Fruit fly (Drosophila melanogaster) whole organism, embryonic: Measurements from ENCODE around the gene CG43254.

Source experiments
- ATbp ChIP-seq: fragments of 200-800 bp; sonication (Bioruptor generic); optimal IDR thresholded peaks from 2 replicates; lab custom pipeline; 2017; ENCODE audit warnings: missing biosample characterization, mild to moderate bottlenecking, missing genetic modification characterization, missing genetic modification reagents
- Asciz ChIP-seq: fragments of 200-800 bp; sonication (Bioruptor generic); optimal IDR thresholded peaks from 2 replicates; lab custom pipeline; 2017; ENCODE audit warnings: missing biosample characterization, mild to moderate bottlenecking, missing genetic modification characterization, missing genetic modification reagents
- B-H2 ChIP-seq: fragments of 200-800 bp; sonication (Bioruptor generic); optimal IDR thresholded peaks from 2 replicates; lab custom pipeline; 2018; ENCODE audit warnings: missing biosample characterization, mild to moderate bottlenecking, missing genetic modification characterization
- C15 ChIP-seq: fragments of 200-800 bp; sonication (Bioruptor generic); IDR thresholded peaks from 3 replicates; pipeline ENCODE4 v1.3.6; 2022; ENCODE audit warnings: missing biosample characterization, missing genetic modification characterization
- CG12155 ChIP-seq: fragments of 200-800 bp; sonication (Bioruptor generic); optimal IDR thresholded peaks from 3 replicates; lab custom pipeline; 2016; ENCODE audit warnings: missing biosample characterization, missing genetic modification characterization
- CG12391 ChIP-seq: fragments of 200-800 bp; sonication (Bioruptor generic); optimal IDR thresholded peaks from 3 replicates; lab custom pipeline; 2018; ENCODE audit warnings: missing biosample characterization, mild to moderate bottlenecking, missing genetic modification characterization, moderate library complexity
- CG12942 ChIP-seq: fragments of 200-800 bp; sonication (Bioruptor generic); optimal IDR thresholded peaks from 3 replicates; lab custom pipeline; 2016; ENCODE audit warnings: missing biosample characterization, missing genetic modification characterization
- CG13894 ChIP-seq: fragments of 200-800 bp; sonication (Bioruptor generic); optimal IDR thresholded peaks from 3 replicates; lab custom pipeline; 2018; ENCODE audit warnings: missing biosample characterization, mild to moderate bottlenecking, missing genetic modification characterization, moderate library complexity
- CG15011 ChIP-seq: fragments of 200-800 bp; sonication (Bioruptor generic); optimal IDR thresholded peaks from 3 replicates; lab custom pipeline; 2018; ENCODE audit warnings: missing biosample characterization, mild to moderate bottlenecking, missing genetic modification characterization
- CG15479 ChIP-seq: fragments of 200-800 bp; sonication (Bioruptor generic); optimal IDR thresholded peaks from 3 replicates; lab custom pipeline; 2019; ENCODE audit warnings: missing biosample characterization, mild to moderate bottlenecking, missing genetic modification characterization, moderate library complexity
- CG15514 ChIP-seq: fragments of 200-800 bp; sonication (Bioruptor generic); optimal IDR thresholded peaks from 3 replicates; lab custom pipeline; 2017; ENCODE audit warnings: missing biosample characterization, missing genetic modification characterization, mild to moderate bottlenecking, moderate library complexity, missing genetic modification reagents
- CG17328 ChIP-seq: fragments of 200-800 bp; sonication (Bioruptor generic); IDR thresholded peaks from 2 replicates; pipeline ENCODE4 v1.3.6; 2022; ENCODE audit warnings: missing biosample characterization, missing genetic modification characterization
- CG18262 ChIP-seq: fragments of 200-800 bp; optimal IDR thresholded peaks from 3 replicates; lab custom pipeline; 2019; ENCODE audit warnings: missing biosample characterization, mild to moderate bottlenecking, missing genetic modification characterization, moderate library complexity
- CG30431 ChIP-seq: fragments of 200-800 bp; sonication (Bioruptor generic); optimal IDR thresholded peaks from 2 replicates; lab custom pipeline; 2017; ENCODE audit warnings: missing biosample characterization, missing genetic modification characterization
- CG31224 ChIP-seq: fragments of 200-800 bp; sonication (Bioruptor generic); IDR thresholded peaks from 2 replicates; pipeline ENCODE4 v1.3.6; 2022; ENCODE audit warnings: missing biosample characterization, missing genetic modification characterization
- CG31365 ChIP-seq: fragments of 200-800 bp; sonication (Bioruptor generic); optimal IDR thresholded peaks from 2 replicates; lab custom pipeline; 2018; ENCODE audit warnings: missing biosample characterization, mild to moderate bottlenecking, missing genetic modification characterization
- CG33557 ChIP-seq: fragments of 200-800 bp; sonication (Bioruptor generic); optimal IDR thresholded peaks from 2 replicates; lab custom pipeline; 2019; ENCODE audit warnings: missing biosample characterization, mild to moderate bottlenecking, missing genetic modification characterization, moderate library complexity
- CG34376 ChIP-seq: fragments of 200-800 bp; sonication (Bioruptor generic); optimal IDR thresholded peaks from 2 replicates; lab custom pipeline; 2018; ENCODE audit warnings: missing biosample characterization, mild to moderate bottlenecking, missing genetic modification characterization
- CG4617 ChIP-seq: fragments of 200-800 bp; sonication (Bioruptor generic); optimal IDR thresholded peaks from 3 replicates; lab custom pipeline; 2016; ENCODE audit warnings: missing biosample characterization, missing genetic modification characterization, borderline replicate concordance
- CG6272 ChIP-seq: fragments of 200-800 bp; sonication (Bioruptor generic); IDR thresholded peaks from 2 replicates; pipeline ENCODE4 v1.3.6; 2022; ENCODE audit warnings: missing biosample characterization, missing genetic modification characterization
- CG6765 ChIP-seq: fragments of 200-800 bp; sonication (Bioruptor generic); optimal IDR thresholded peaks from 3 replicates; lab custom pipeline; 2017; ENCODE audit warnings: missing biosample characterization, mild to moderate bottlenecking, missing genetic modification characterization
- CG8944 ChIP-seq: fragments of 200-800 bp; sonication (Bioruptor generic); optimal IDR thresholded peaks from 3 replicates; lab custom pipeline; 2016; ENCODE audit warnings: missing biosample characterization, missing genetic modification characterization
- CG9609 ChIP-seq: fragments of 200-800 bp; sonication (Bioruptor generic); optimal IDR thresholded peaks from 3 replicates; lab custom pipeline; 2016; ENCODE audit warnings: missing biosample characterization, missing genetic modification characterization
- CG9817 ChIP-seq: fragments of 200-800 bp; sonication (Bioruptor generic); optimal IDR thresholded peaks from 2 replicates; lab custom pipeline; 2018; ENCODE audit warnings: missing biosample characterization, mild to moderate bottlenecking, missing genetic modification characterization, moderate library complexity
- CTCF ChIP-seq: fragments of 200-800 bp; sonication (Bioruptor generic); optimal IDR thresholded peaks from 2 replicates; lab custom pipeline; 2017; ENCODE audit warnings: missing biosample characterization, mild to moderate bottlenecking, missing genetic modification characterization, moderate library complexity
- D19B ChIP-seq: fragments of 200-800 bp; sonication (Bioruptor generic); optimal IDR thresholded peaks from 2 replicates; lab custom pipeline; 2017; ENCODE audit warnings: missing biosample characterization, mild to moderate bottlenecking, missing genetic modification characterization
- Dad ChIP-seq: fragments of 200-800 bp; sonication (Bioruptor generic); optimal IDR thresholded peaks from 3 replicates; lab custom pipeline; 2016; ENCODE audit warnings: missing biosample characterization, missing genetic modification characterization
- Dip2 ChIP-seq: fragments of 200-800 bp; sonication (Bioruptor generic); IDR thresholded peaks from 2 replicates; pipeline ENCODE4 v1.3.6; 2022; ENCODE audit warnings: missing biosample characterization, missing genetic modification characterization
- Fer3 ChIP-seq: fragments of 200-800 bp; sonication (Bioruptor generic); optimal IDR thresholded peaks from 2 replicates; lab custom pipeline; 2018; ENCODE audit warnings: missing biosample characterization, mild to moderate bottlenecking, missing genetic modification characterization, moderate library complexity
- Hr78 ChIP-seq, 2 experiments: fragments of 200-800 bp in 1 of 2; fragments of >200 bp in 1 of 2; sonication (Bioruptor generic) in 1 of 2; optimal IDR thresholded peaks; 2 replicates each; lab custom pipeline; 2017 to 2019; ENCODE audit warnings: missing biosample characterization in 2 of 2, missing genetic modification characterization in 2 of 2, mild to moderate bottlenecking in 1 of 2, moderate library complexity in 1 of 2
- Mad ChIP-seq: fragments of 200-800 bp; sonication (Bioruptor generic); optimal IDR thresholded peaks from 2 replicates; lab custom pipeline; 2016; ENCODE audit warnings: missing biosample characterization, missing genetic modification characterization
- Pdp1 ChIP-seq, 2 experiments: fragments of 200-800 bp; sonication (Bioruptor generic); optimal IDR thresholded peaks; 3 replicates each; lab custom pipeline; 2016; ENCODE audit warnings: missing biosample characterization in 2 of 2, missing genetic modification characterization in 2 of 2, mild to moderate bottlenecking in 1 of 2, moderate library complexity in 1 of 2
- Ptx1 ChIP-seq: fragments of 200-800 bp; sonication (Bioruptor generic); IDR thresholded peaks from 2 replicates; pipeline ENCODE4 v1.3.6; 2022; ENCODE audit warnings: missing biosample characterization, missing genetic modification characterization
- Tbp ChIP-seq: fragments of >200 bp; optimal IDR thresholded peaks from 2 replicates; lab custom pipeline; 2018; ENCODE audit warnings: missing biosample characterization, missing genetic modification characterization
- ap ChIP-seq: fragments of 200-800 bp; sonication (Bioruptor generic); IDR thresholded peaks from 2 replicates; pipeline ENCODE4 v1.3.6; 2022; ENCODE audit warnings: missing biosample characterization, missing genetic modification characterization
- bcd ChIP-seq: fragments of 200-800 bp; sonication (Bioruptor generic); optimal IDR thresholded peaks from 2 replicates; lab custom pipeline; 2017; ENCODE audit warnings: missing biosample characterization, mild to moderate bottlenecking, missing genetic modification characterization
- bigmax ChIP-seq: fragments of 200-800 bp; sonication (Bioruptor generic); optimal IDR thresholded peaks from 2 replicates; lab custom pipeline; 2018; ENCODE audit warnings: missing biosample characterization, mild to moderate bottlenecking, missing genetic modification characterization
- chm ChIP-seq: fragments of 200-800 bp; sonication (Bioruptor generic); IDR thresholded peaks from 2 replicates; pipeline ENCODE4 v1.3.6; 2022; ENCODE audit warnings: missing biosample characterization, missing genetic modification characterization
- dmrt11E ChIP-seq: fragments of 200-800 bp; sonication (Bioruptor generic); optimal IDR thresholded peaks from 3 replicates; lab custom pipeline; 2018; ENCODE audit warnings: missing biosample characterization, mild to moderate bottlenecking, missing genetic modification characterization, moderate library complexity
- exex ChIP-seq: fragments of 200-800 bp; sonication (Bioruptor generic); optimal IDR thresholded peaks from 4 replicates; lab custom pipeline; 2018; ENCODE audit warnings: missing biosample characterization, mild to moderate bottlenecking, missing genetic modification characterization, moderate library complexity
- grn ChIP-seq: fragments of 200-800 bp; sonication (Bioruptor generic); optimal IDR thresholded peaks from 3 replicates; lab custom pipeline; 2017; ENCODE audit warnings: missing biosample characterization, missing genetic modification characterization
- gsb-n ChIP-seq: fragments of 200-800 bp; sonication (Bioruptor generic); optimal IDR thresholded peaks from 3 replicates; lab custom pipeline; 2018; ENCODE audit warnings: missing biosample characterization, mild to moderate bottlenecking, missing genetic modification characterization
- knrl ChIP-seq: fragments of 200-800 bp; sonication (Bioruptor generic); IDR thresholded peaks from 3 replicates; pipeline ENCODE4 v1.3.6; 2022; ENCODE audit warnings: missing biosample characterization, missing genetic modification characterization; ENCODE audit not compliant: partially characterized antibody
- lab ChIP-seq: fragments of 200-800 bp; sonication (Bioruptor generic); optimal IDR thresholded peaks from 3 replicates; lab custom pipeline; 2017; ENCODE audit warnings: missing biosample characterization, missing genetic modification characterization, mild to moderate bottlenecking, moderate library complexity, missing genetic modification reagents
- nerfin-1 ChIP-seq: fragments of 200-800 bp; sonication (Bioruptor generic); optimal IDR thresholded peaks from 3 replicates; lab custom pipeline; 2019; ENCODE audit warnings: missing biosample characterization, mild to moderate bottlenecking, missing genetic modification characterization, moderate library complexity
- nerfin-2 ChIP-seq: fragments of 200-800 bp; sonication (Bioruptor generic); IDR thresholded peaks from 2 replicates; pipeline ENCODE4 v1.3.6; 2022; ENCODE audit warnings: missing biosample characterization, missing genetic modification characterization; ENCODE audit not compliant: partially characterized antibody
- pfk ChIP-seq: fragments of 200-800 bp; sonication (Bioruptor generic); optimal IDR thresholded peaks from 2 replicates; lab custom pipeline; 2018; ENCODE audit warnings: missing biosample characterization, mild to moderate bottlenecking, missing genetic modification characterization, moderate library complexity
- sd ChIP-seq: fragments of 200-800 bp; sonication (Bioruptor generic); optimal IDR thresholded peaks from 3 replicates; lab custom pipeline; 2018; ENCODE audit warnings: missing biosample characterization, mild to moderate bottlenecking, missing genetic modification characterization, moderate library complexity
- slp2 ChIP-seq: fragments of 200-800 bp; sonication (Bioruptor generic); optimal IDR thresholded peaks from 2 replicates; lab custom pipeline; 2016; ENCODE audit warnings: missing biosample characterization, missing genetic modification characterization
- zfh1 ChIP-seq: fragments of 200-800 bp; sonication (Bioruptor generic); IDR thresholded peaks from 3 replicates; pipeline ENCODE4 v1.3.6; 2022; ENCODE audit warnings: missing biosample characterization, missing genetic modification characterization

The CG43254 gene

DNA sequence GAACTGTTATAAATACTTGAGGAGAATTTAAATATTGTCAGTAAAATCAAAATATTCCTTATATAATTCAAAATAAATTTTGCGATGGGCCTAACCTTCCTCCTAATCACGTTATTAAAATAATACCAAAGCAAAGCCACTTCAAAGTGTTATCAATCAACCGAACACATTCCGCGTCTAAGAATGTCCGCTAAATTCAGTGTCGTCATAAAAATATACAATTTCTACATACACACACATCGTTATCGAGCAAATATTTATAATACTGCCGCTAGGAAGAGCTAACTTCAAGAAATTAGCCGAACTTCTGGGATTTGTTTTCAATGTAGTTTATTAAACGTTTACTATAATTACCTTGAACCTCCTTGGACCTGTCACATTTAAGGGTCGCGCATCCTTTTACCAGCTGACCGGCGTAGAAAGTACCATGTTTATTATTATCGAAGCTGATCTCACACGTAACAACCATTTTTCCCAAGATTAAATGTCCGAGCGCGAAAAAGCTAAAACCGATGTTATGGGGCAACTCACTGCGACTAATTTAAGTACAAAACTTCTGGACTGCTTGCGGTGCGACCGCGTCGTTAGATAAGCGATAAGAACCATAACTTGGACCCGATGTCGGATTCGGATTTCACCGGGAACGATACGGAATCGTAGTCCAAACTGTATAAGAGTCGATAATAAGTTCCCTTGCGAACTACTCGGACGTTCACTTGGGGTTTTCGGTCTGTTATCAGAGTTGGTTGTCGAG is 43.7 kb upstream of the CG43254 start, which contains the start of gene CG18747 (continued):
- TF ChIP-seq CG9609 (GFP tag; lab: Kevin White, UChicago) (no peak), CG13894 (no peak), CTCF (no peak), Ptx1 (GFP tag; lab: Robert Waterston, UW) (no peak), Dip2 (GFP tag; lab: Robert Waterston, UW) (no peak), CG31224 (GFP tag; lab: Robert Waterston, UW) (no peak), slp2 (GFP tag; lab: Kevin White, UChicago) (no peak), CG15479 (GFP tag; lab: Kevin White, UChicago) (no peak), CG4617 (GFP tag; lab: Kevin White, UChicago) (no peak), Tbp (no peak), chm (GFP tag; lab: Robert Waterston, UW) (no peak), knrl (GFP tag; lab: Robert Waterston, UW) (no peak), CG30431 (GFP tag; lab: Kevin White, UChicago) (no peak), Asciz (GFP tag; lab: Kevin White, UChicago) (no peak), CG8944 (GFP tag; lab: Kevin White, UChicago) (no peak), CG6272 (GFP tag; lab: Robert Waterston, UW) (no peak), nerfin-2 (GFP tag; lab: Robert Waterston, UW) (no peak), Pdp1 (GFP tag; optimal IDR thresholded peaks at IDR 0.05; lab: Kevin White, UChicago) (peak in 1 of 2 experiments; percentile 58), nerfin-1 (tag; lab: Kevin White, UChicago) (no peak), exex (tag; lab: Kevin White, UChicago) (peak; percentile 44), CG15514 (GFP tag; lab: Kevin White, UChicago) (peak; percentile 92), ATbp (GFP tag; lab: Kevin White, UChicago) (no peak), Hr78 (GFP tag; optimal IDR thresholded peaks at IDR 0.05; lab: Kevin White, UChicago) (no peak), CG18262 (tag; lab: Kevin White, UChicago) (no peak), ap (GFP tag; lab: Robert Waterston, UW) (no peak), CG12942 (GFP tag; lab: Kevin White, UChicago) (no peak), sd (tag; lab: Kevin White, UChicago) (peak; percentile 94), grn (GFP tag; lab: Kevin White, UChicago) (peak; percentile 70), CG17328 (GFP tag; lab: Robert Waterston, UW) (no peak), gsb-n (tag; lab: Kevin White, UChicago) (no peak), Mad (GFP tag; lab: Kevin White, UChicago) (no peak), CG12155 (GFP tag; lab: Kevin White, UChicago) (no peak), pfk (GFP tag; lab: Kevin White, UChicago) (peak; percentile 63), CG6765 (GFP tag; lab: Kevin White, UChicago) (no peak), Dad (no peak), bigmax (no peak), lab (GFP tag; lab: Kevin White, UChicago) (peak; percentile 5), CG12391 (tag; lab: Kevin White, UChicago) (no peak), CG33557 (no peak), Fer3 (no peak), dmrt11E (tag; lab: Kevin White, UChicago) (no peak), CG34376 (peak; percentile 4), C15 (GFP tag; lab: Robert Waterston, UW) (no peak), CG15011 (GFP tag; lab: Kevin White, UChicago) (no peak), bcd (GFP tag; lab: Kevin White, UChicago) (no peak), D19B (GFP tag; lab: Kevin White, UChicago) (no peak), CG9817 (tag; lab: Kevin White, UChicago) (no peak), CG31365 (tag; lab: Kevin White, UChicago) (peak; percentile 75), B-H2 (GFP tag; lab: Kevin White, UChicago) (no peak), zfh1 (no peak)
